Worm (Caenorhabditis elegans) whole organism, early embryonic: ENCODE results near the gene Y50D4C.6.

ENCODE experiments used
- B0310.2 ChIP-seq: sonication (generic microtip); optimal IDR thresholded peaks from 2 replicates; lab custom pipeline; 2016; ENCODE audit warnings: mild to moderate bottlenecking, missing genetic modification characterization, missing compliant biosample characterization
- F13C5.2 ChIP-seq: sonication (generic microtip); optimal IDR thresholded peaks from 2 replicates; lab custom pipeline; 2017; ENCODE audit warnings: mild to moderate bottlenecking, missing genetic modification characterization, inconsistent platforms, missing compliant biosample characterization
- aly-1 ChIP-seq: sonication (generic microtip); optimal IDR thresholded peaks from 2 replicates; lab custom pipeline; 2016; ENCODE audit warnings: missing genetic modification characterization, missing compliant biosample characterization
- ama-1 ChIP-seq: fragments of 150-350 bp; optimal IDR thresholded peaks from 2 replicates; lab custom pipeline; 2014
- ceh-13 ChIP-seq: fragments of 200-800 bp; sonication (Bioruptor generic); optimal IDR thresholded peaks from 2 replicates; lab custom pipeline; 2018; ENCODE audit warnings: mild to moderate bottlenecking, missing genetic modification characterization, missing compliant biosample characterization
- ceh-36 ChIP-seq: sonication (generic microtip); optimal IDR thresholded peaks from 2 replicates; lab custom pipeline; 2016; ENCODE audit warnings: missing genetic modification characterization, inconsistent platforms, missing compliant biosample characterization
- ets-7 ChIP-seq: sonication (generic microtip); optimal IDR thresholded peaks from 2 replicates; lab custom pipeline; 2016; ENCODE audit warnings: missing genotype, missing genetic modification characterization, missing compliant biosample characterization
- flt-1 ChIP-seq: fragments of 200-800 bp; sonication (Bioruptor generic); IDR thresholded peaks from 2 replicates; pipeline ENCODE4 v1.3.6; 2022; ENCODE audit warnings: missing genetic modification characterization, missing compliant biosample characterization
- hmbx-1 ChIP-seq: sonication (generic microtip); optimal IDR thresholded peaks from 2 replicates; lab custom pipeline; 2016; ENCODE audit warnings: mild to moderate bottlenecking, missing genetic modification characterization, missing compliant biosample characterization
- hmg-4 ChIP-seq: fragments of 200-800 bp; sonication (Bioruptor generic); optimal IDR thresholded peaks from 2 replicates; lab custom pipeline; 2018; ENCODE audit warnings: mild to moderate bottlenecking, missing genetic modification characterization, missing compliant biosample characterization
- hnd-1 ChIP-seq: sonication (generic microtip); optimal IDR thresholded peaks from 2 replicates; lab custom pipeline; 2016; ENCODE audit warnings: missing genetic modification characterization, missing compliant biosample characterization
- pes-1 ChIP-seq: fragments of 200-800 bp; sonication (Bioruptor generic); IDR thresholded peaks from 2 replicates; pipeline ENCODE4 v1.3.6; 2022; ENCODE audit warnings: missing genetic modification reagents, missing genetic modification characterization, missing compliant biosample characterization
- scrt-1 ChIP-seq: fragments of 200-800 bp; sonication (Bioruptor generic); IDR thresholded peaks from 2 replicates; pipeline ENCODE4 v1.3.6; 2022; ENCODE audit warnings: missing genetic modification characterization, missing compliant biosample characterization
- sea-1 ChIP-seq: fragments of 200-800 bp; sonication (Bioruptor generic); conservative IDR thresholded peaks from 2 replicates; pipeline ENCODE4 v1.3.6; 2022; ENCODE audit warnings: missing genetic modification characterization, missing compliant biosample characterization
- tbx-11 ChIP-seq: fragments of 200-800 bp; sonication (Bioruptor generic); IDR thresholded peaks from 2 replicates; pipeline ENCODE4 v1.3.6; 2022; ENCODE audit warnings: missing genetic modification characterization, missing compliant biosample characterization
- tbx-37 ChIP-seq: fragments of 200-800 bp; sonication (Bioruptor generic); conservative IDR thresholded peaks from 2 replicates; pipeline ENCODE4 v1.3.6; 2022; ENCODE audit warnings: missing genetic modification reagents, missing genetic modification characterization, missing compliant biosample characterization
- tra-4 ChIP-seq: sonication (generic microtip); optimal IDR thresholded peaks from 2 replicates; lab custom pipeline; 2017; ENCODE audit warnings: missing genetic modification characterization, missing compliant biosample characterization

Y50D4C.6 gene

ce11 chrV:976498-977063, 26.9 kb upstream of the Y50D4C.6 start:
- TF ChIP-seq B0310.2: no peak
- TF ChIP-seq ceh-36 (tag; lab: Kevin White, UChicago): no peak
- no peak for TF ChIP-seq ceh-13 (GFP tag; lab: Kevin White, UChicago)
- TF ChIP-seq flt-1: no peak
- TF ChIP-seq pes-1: no peak
- no peak for TF ChIP-seq hmg-4 (GFP tag; lab: Kevin White, UChicago)

DNA sequence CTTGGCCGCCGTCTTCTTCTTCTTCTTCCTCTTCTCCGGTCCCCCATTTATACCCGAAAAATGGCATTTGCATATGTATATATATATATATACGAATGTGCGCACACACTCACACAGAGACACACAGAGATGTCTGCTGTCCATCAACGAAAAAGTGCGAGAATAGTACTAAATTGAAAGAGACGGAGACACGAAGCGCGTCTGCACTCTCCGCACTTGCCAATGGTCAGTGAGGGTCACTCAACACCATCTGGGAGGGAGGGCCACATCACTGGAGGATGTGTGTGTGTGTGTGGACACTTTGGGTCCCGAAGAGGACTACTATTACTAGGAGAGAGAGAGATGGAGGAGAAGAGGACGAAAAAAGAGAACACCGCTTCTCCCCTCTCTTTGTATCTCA, 25.5 kb upstream of the Y50D4C.6 start:
- TF ChIP-seq F13C5.2 (tag; lab: Kevin White, UChicago): peak; percentile 70
- TF ChIP-seq hmg-4 (GFP tag; lab: Kevin White, UChicago): peak; percentile 79
- peak; percentile 50; the same call in 1 of the 2 replicates for TF ChIP-seq pes-1
- no peak for TF ChIP-seq ceh-13 (GFP tag; lab: Kevin White, UChicago)

DNA sequence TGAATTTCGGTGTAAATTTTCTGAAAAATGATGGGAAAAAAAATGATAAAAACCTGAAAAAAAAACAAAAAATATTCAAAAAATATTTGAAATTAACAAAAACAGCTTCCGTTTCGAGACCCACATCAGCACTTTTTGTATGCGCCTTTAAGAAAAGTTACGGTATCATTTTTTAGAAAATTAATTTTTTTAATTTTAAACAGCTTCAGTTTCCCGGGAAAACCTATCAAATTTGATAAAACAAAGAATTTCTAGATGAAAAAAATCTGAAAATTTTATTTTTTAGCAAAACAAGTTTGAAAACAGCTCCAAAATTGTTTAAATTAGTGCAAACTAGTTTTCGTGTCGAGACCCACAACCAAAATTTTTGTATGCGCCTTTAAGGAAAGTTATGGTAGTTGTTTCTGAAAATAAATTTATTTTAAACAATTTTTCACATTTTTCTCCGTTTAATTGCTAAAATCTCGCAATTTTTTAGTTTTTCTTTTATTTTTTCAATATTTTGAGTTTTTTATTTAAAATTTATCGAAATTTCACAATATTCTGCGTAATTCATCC, 19.4 kb upstream of the Y50D4C.6 start:
- no peak for TF ChIP-seq hmbx-1 (tag; lab: Kevin White, UChicago)
- no peak for TF ChIP-seq tbx-11 (GFP tag; lab: Robert Waterston, UW)
- no peak for TF ChIP-seq tra-4 (tag; lab: Kevin White, UChicago)
- TF ChIP-seq ets-7: no peak
- no peak for TF ChIP-seq F13C5.2 (tag; lab: Kevin White, UChicago)

- TF ChIP-seq F13C5.2 (tag; lab: Kevin White, UChicago) (no peak), tra-4 (tag; lab: Kevin White, UChicago) (no peak), scrt-1 (GFP tag; lab: Robert Waterston, UW) (no peak), ceh-36 (tag; lab: Kevin White, UChicago) (no peak), hmbx-1 (tag; lab: Kevin White, UChicago) (no peak), sea-1 (no peak), ceh-13 (GFP tag; lab: Kevin White, UChicago) (no peak), B0310.2 (no peak), tbx-37 (no peak)
These were observed 16.5 kb upstream of the Y50D4C.6 start for ce11 chrV:966164-966563.

- no peak for TF ChIP-seq hmbx-1 (tag; lab: Kevin White, UChicago)
- no peak for TF ChIP-seq scrt-1 (GFP tag; lab: Robert Waterston, UW)
- no peak for TF ChIP-seq tbx-11 (GFP tag; lab: Robert Waterston, UW)
- no peak for TF ChIP-seq B0310.2
- TF ChIP-seq hmg-4 (GFP tag; lab: Kevin White, UChicago): no peak
- TF ChIP-seq ceh-36 (tag; lab: Kevin White, UChicago): no peak
- no peak for TF ChIP-seq ama-1 (lab: Kevin White, UChicago)
- TF ChIP-seq F13C5.2 (tag; lab: Kevin White, UChicago): no peak
- TF ChIP-seq flt-1: no peak
- TF ChIP-seq aly-1 (tag; lab: Kevin White, UChicago): no peak
- TF ChIP-seq tra-4 (tag; lab: Kevin White, UChicago): no peak
- TF ChIP-seq pes-1: no peak
- TF ChIP-seq ceh-13 (GFP tag; lab: Kevin White, UChicago): no peak
- TF ChIP-seq tbx-37: no peak
- TF ChIP-seq ets-7: no peak
- no peak for TF ChIP-seq sea-1
- TF ChIP-seq hnd-1 (tag; lab: Kevin White, UChicago): no peak
These were observed 15.2 kb upstream of the Y50D4C.6 start, which contains the start of gene sqv-6 for ce11 chrV:964739-965283. TSS of gene sqv-6 (minus strand) at chrV:964789.

DNA sequence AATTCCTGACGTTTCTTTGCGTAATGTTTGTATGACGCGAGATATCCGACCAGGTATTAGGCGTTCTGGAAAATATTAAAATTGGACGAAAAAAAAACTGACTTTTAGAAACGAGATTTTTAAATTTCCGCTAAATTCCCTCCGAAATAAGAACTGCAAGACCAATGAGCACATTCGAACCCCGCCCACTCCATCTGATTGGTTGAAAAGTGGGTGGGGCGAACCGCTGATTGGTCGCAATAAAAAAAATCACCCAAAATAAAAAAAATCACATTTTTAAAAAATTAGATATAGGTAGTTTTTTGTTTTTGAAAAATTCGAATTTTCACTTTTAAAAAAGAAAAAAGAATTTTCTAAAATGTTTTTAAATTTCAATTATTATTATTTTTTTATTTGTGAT, 576 bp downstream of the Y50D4C.6 start:
- TF ChIP-seq ets-7: no peak
- no peak for TF ChIP-seq tbx-11 (GFP tag; lab: Robert Waterston, UW)
- no peak for TF ChIP-seq flt-1
- no peak for TF ChIP-seq tra-4 (tag; lab: Kevin White, UChicago)
- no peak for TF ChIP-seq ama-1 (lab: Kevin White, UChicago)
- no peak for TF ChIP-seq hmbx-1 (tag; lab: Kevin White, UChicago)
- no peak for TF ChIP-seq B0310.2
- no peak for TF ChIP-seq F13C5.2 (tag; lab: Kevin White, UChicago)
- no peak for TF ChIP-seq tbx-37
- no peak for TF ChIP-seq ceh-36 (tag; lab: Kevin White, UChicago)
- no peak for TF ChIP-seq hmg-4 (GFP tag; lab: Kevin White, UChicago)

DNA sequence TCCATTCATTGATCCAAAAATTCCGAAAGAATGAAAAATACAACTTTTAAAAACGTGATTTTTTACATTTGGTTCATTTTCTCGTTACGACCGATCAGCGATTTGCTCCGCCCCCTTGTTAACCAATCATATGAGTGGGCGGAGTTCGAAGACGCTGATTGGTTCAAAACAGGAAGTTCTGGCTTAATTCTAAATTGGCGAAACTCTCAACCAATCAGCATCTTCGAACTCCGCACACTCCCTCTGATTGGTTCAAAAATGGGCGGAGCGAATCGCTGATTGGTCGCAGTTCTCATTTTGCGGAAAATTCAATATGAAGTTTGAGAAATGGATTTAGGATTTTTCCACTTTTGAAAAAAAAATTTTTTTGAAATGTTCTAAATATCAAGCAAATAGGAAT, 3.8 kb downstream of the Y50D4C.6 start:
- TF ChIP-seq ets-7 (no peak), tbx-37 (no peak), pes-1 (no peak), tbx-11 (GFP tag; lab: Robert Waterston, UW) (no peak), flt-1 (no peak), aly-1 (tag; lab: Kevin White, UChicago) (no peak), scrt-1 (GFP tag; lab: Robert Waterston, UW) (no peak), hmg-4 (GFP tag; lab: Kevin White, UChicago) (no peak), ama-1 (lab: Kevin White, UChicago) (no peak), ceh-36 (tag; lab: Kevin White, UChicago) (no peak), hnd-1 (tag; lab: Kevin White, UChicago) (no peak), F13C5.2 (tag; lab: Kevin White, UChicago) (no peak), sea-1 (no peak), hmbx-1 (tag; lab: Kevin White, UChicago) (no peak), B0310.2 (no peak), tra-4 (tag; lab: Kevin White, UChicago) (no peak), ceh-13 (GFP tag; lab: Kevin White, UChicago) (no peak)

DNA sequence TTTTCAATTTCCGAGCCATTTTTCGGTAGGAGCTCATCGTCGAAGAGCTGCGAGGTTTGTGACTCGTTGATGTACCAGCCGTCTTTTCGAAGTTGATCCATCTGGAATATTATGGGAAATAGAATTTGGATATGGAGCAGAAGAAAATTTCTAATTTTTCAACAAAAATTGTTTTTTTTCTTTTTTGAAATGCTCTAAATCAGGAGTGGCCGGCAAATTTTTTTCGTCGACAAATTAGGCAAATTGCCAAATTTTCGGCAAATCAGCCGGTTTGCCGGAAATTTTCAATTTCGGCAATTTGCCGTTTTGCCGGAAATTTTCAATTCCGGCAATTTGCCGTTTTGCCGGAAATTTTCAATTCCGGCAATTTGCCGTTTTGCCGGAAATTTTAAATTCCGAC, 4.5 kb downstream of the Y50D4C.6 start, which contains the start of gene Y50D4C.3:
Gene Y50D4C.3, minus strand, starts transcription at position 101 of the 400 bp plus-strand sequence.
- TF ChIP-seq aly-1 (tag; lab: Kevin White, UChicago): no peak
- TF ChIP-seq flt-1: no peak
- no peak for TF ChIP-seq hmg-4 (GFP tag; lab: Kevin White, UChicago)
- no peak for TF ChIP-seq tra-4 (tag; lab: Kevin White, UChicago)
- no peak for TF ChIP-seq ceh-36 (tag; lab: Kevin White, UChicago)
- no peak for TF ChIP-seq tbx-11 (GFP tag; lab: Robert Waterston, UW)
- TF ChIP-seq F13C5.2 (tag; lab: Kevin White, UChicago): no peak
- TF ChIP-seq sea-1: no peak
- no peak for TF ChIP-seq pes-1
- no peak for TF ChIP-seq scrt-1 (GFP tag; lab: Robert Waterston, UW)
- no peak for TF ChIP-seq ets-7
- no peak for TF ChIP-seq hnd-1 (tag; lab: Kevin White, UChicago)
- no peak for TF ChIP-seq B0310.2
- TF ChIP-seq ama-1 (lab: Kevin White, UChicago): no peak
- TF ChIP-seq ceh-13 (GFP tag; lab: Kevin White, UChicago): no peak
- no peak for TF ChIP-seq tbx-37
- TF ChIP-seq hmbx-1 (tag; lab: Kevin White, UChicago): no peak
